Worm (Caenorhabditis elegans) whole organism, dauer: Measurements from ENCODE around the gene hphd-1.

ENCODE experiments used
- unc-62 ChIP-seq: sonication (generic microtip); optimal IDR thresholded peaks from 2 replicates; lab custom pipeline; 2017; ENCODE audit warnings: missing biosample characterization, missing genetic modification reagents, missing genetic modification characterization

The hphd-1 gene

DNA sequence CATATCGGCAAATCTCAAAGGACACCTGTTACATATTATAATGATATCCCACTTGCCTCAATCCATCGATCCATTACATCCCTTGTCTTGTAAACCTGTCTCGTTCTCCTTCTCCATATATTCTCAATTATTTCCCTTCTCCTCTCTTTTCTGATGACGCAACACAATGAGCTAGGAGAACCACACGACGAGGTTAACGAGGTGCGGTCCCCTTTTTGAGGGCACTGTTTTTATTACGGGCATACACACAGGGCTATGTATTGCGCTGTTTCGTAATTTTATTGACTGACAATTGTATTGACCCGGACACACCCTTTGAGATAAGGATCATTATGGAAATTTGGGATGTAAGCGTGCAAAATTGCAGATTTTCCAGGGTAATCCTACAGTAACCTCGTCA, 17.7 kb downstream of the hphd-1 start:
- no peak for TF ChIP-seq unc-62 (GFP tag; lab: Kevin White, UChicago)

DNA sequence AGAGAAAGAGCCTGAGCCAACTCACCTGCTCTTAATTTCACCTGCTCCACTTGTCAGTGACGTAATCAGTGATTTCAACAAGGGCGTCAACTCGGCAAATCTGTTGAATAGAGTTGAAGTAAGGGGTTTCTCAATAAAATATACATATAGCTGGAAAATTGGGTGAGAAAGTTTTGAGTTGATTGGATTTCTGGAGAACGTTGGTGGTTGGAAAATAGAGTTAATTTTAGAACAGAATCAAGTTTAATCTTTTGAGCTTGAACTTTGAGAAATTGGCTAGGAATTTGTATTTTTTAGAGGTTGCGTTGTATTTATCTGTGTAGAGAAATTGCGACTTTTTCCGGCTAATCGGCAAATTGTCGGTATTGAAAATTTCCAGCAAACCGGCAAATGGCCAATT, 26.7 kb downstream of the hphd-1 start, which contains the start of gene Y38F1A.4:
Gene Y38F1A.4 (minus strand): TSS at position 101 of the 400 bp plus-strand sequence.
- no peak for TF ChIP-seq unc-62 (GFP tag; lab: Kevin White, UChicago)

DNA sequence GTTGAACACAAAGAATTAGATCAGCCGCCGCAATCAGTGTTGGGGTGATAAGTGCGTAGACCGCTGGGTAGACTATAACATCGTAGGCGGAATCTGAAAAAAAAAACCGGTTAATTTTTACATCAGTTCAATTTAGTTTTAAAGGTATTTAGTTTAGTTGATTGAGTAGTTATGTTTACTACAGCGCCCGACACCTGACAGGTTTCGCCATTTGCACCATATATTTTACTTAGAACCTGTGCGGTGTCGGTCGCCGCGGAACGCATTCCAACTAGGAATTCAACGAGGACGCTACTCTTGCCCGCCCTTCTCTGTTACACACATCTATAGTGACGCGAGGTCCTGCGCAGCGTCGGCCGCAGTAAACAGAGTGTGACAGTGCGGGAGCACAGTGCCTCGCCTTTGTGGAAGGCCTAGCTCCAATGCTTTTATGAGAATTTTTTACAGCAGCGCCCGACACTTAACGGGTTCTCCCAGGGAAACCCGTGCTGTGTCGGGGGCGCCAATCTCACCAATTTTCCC, 27.9 kb downstream of the hphd-1 start:
- TF ChIP-seq unc-62 (GFP tag; lab: Kevin White, UChicago): no peak

DNA sequence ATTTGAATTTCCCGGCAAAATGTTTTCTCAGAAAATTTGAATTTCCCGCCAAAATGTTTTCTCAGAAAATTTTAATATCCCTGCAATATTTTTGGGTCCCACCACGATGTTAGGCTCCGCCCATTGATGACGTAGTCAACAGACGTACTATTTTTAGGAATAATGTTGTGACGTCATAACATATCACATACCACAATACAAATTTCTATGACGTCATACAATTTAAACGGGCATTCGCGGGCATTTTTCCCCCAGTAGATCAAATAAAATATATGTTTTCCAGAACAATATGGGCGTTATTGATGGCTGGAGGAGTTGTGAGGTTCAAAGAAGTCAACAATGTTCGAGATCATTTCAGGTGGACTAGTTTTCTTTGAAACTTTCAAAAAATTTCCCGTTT, 30.1 kb downstream of the hphd-1 start:
- TF ChIP-seq unc-62 (GFP tag; lab: Kevin White, UChicago): no peak

DNA sequence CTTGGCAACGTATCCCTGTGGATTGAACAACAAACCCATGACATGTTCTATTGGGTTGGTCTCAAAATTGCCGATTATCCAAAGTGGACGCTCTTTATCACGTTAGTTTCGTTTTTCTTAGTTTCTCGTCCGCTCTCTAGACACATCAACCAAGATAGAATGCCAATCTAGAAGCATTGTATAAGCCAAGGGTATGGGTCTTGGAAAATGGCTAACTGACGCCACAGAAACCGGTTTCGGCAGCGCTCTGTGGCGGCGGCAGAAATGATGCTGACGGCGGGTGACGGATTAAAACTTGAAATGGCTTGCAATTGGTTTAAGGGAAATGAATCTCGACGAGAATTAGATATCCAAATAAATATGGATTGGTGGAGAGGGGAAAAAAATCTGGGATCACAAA, 30.8 kb downstream of the hphd-1 start:
- no peak for TF ChIP-seq unc-62 (GFP tag; lab: Kevin White, UChicago)

DNA sequence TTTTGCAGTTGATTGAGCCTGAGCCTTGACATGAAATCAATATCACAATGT, 31.0 kb downstream of the hphd-1 start, which contains the start of gene ptr-18:
Gene ptr-18 (plus strand): TSS at position 9 of the 51 bp plus-strand sequence.
- no peak for TF ChIP-seq unc-62 (GFP tag; lab: Kevin White, UChicago)

DNA sequence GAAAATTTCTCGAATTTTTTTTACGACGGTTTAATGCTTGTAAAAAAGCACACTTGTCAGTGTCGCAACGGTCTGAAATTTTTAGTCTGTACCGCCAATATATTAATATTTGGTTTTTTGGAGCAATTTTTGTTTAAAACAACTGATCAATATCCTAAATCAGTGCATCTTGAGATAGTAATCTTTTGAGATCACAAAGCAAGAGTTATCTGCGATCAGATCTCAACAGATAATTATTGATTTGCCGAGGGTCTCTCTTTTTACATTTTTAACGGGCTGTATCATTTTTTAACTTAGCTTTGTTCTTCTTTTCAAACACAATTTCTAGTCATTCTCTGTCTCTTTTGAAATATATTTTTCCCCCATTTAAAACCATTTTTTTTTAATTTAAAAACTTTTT, 31.2 kb downstream of the hphd-1 start:
- TF ChIP-seq unc-62 (GFP tag; lab: Kevin White, UChicago): no peak

DNA sequence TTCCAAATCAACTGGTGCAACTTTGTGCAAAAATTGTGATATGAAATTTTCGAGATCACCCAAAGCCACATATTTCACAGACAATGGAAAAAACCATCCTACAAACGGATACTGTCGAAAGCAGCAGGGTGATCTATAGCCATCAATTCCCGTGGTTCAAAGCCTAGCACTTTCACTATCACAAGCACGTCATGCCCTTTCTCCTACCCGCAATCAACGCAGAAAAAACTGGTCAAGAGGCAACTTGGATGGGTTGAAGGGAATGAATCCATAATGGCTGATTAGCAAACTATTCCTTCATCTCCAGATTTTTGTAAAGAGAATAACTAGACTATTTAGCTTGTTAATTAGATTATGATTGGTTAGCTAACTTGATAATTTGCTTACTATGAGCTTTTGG, 34.6 kb downstream of the hphd-1 start:
- TF ChIP-seq unc-62 (GFP tag; lab: Kevin White, UChicago): no peak

DNA sequence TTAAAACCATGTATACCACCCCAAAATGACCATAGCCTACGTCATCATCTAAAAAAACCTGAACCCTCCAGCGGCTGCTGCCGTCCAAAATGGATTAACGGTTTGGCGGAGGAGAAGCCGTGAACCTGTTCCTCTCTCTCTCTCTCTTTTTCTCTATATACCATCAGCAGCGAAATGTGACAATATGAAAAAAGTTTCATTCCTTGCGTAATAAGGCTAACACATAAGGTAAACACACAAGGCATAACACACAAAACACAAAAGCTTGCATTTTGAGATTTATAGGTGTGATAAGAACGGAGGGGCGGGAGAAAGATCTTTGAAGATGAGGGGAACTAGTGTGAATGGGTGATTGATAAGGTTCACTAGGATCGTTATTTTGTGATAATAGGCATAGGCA, 35.1 kb downstream of the hphd-1 start:
- no peak for TF ChIP-seq unc-62 (GFP tag; lab: Kevin White, UChicago)

DNA sequence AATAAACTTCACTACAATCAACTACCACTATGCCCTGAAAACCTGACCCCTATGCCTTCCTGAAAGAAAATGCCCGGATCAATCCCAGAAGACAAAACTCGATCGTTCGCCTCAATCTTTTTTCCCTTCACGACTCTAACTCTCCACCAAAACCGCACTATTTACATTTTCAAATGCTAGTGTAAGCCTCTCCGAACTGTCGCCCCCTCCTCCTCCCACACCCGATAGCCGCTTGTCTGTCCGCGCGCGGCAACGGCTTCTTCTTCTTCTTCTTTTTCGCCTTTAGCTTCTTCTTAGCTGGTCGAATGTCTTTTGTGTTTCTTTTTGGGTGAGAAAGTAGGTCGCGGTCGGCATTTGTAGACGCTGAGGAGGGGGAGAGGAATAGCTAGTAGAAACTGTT, 36.2 kb downstream of the hphd-1 start:
- TF ChIP-seq unc-62 (GFP tag; lab: Kevin White, UChicago): no peak

DNA sequence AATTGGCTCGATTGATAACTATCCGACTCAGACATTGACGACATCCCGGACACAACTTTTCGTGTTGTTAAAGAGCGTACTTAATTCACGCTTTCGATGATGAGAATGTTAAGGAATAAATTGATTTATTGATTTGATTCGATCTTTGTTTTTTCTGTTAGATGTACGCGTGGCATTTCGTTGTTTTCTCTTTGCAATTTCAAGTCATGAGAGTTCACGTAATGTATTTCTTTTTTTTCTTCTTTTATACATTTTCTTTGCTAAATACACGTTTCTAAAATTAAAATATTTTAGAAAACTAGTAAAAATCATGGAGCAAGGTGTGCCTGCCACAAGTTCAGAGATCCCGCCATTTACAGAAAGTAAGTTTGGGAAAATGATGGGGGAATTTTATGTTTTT, 41.7 kb downstream of the hphd-1 start, which contains the start of the genes Y38F1A.1 and Y38F1A.2:
Gene Y38F1A.1 (minus strand): TSS at position 101 of the 400 bp plus-strand sequence.
Gene Y38F1A.2 (plus strand): TSS at position 289 of the 400 bp plus-strand sequence.
- no peak for TF ChIP-seq unc-62 (GFP tag; lab: Kevin White, UChicago)

DNA sequence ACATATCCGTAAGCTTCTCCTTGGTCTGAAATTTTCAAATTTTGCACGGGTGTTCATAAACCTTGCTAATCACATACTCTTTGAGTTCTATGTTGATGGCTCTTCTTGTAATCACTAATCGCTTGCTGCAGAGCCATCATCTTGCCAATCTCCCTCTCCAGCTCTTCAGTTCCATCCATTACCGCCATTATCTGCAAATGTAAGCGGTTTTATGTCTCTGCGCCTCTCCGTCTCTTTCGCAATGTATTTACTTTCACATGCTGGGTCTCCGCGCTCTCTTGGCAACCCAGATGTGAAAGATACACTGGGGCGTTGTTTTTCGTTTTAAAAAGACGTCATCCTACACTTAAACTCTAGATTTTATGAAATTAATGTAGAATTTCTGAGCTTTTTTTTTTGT, 43.1 kb downstream of the hphd-1 start:
- TF ChIP-seq unc-62 (GFP tag; lab: Kevin White, UChicago): no peak

DNA sequence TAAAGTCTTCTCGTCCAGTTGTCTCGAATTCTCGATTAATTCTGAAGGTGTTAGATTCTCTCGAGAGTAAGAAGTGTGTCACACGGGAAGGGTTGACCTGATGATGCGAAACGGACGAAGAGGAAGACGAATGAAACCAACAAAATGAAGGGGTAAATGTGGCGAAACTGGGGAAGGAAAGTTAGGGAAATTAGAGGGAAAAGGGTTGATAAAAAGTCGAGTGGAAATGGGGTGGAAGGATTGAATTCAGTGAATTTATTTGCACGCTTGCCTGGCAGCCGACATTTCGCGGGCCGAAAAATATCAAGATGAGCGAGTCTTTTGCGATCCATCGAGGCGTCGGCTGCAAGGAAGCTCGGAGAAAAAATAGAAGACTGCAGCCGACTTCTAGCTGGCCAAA, 48.2 kb downstream of the hphd-1 start, which contains the start of gene F58G1.7:
Gene F58G1.7 (minus strand): TSS at position 101 of the 400 bp plus-strand sequence.
- no peak for TF ChIP-seq unc-62 (GFP tag; lab: Kevin White, UChicago)

DNA sequence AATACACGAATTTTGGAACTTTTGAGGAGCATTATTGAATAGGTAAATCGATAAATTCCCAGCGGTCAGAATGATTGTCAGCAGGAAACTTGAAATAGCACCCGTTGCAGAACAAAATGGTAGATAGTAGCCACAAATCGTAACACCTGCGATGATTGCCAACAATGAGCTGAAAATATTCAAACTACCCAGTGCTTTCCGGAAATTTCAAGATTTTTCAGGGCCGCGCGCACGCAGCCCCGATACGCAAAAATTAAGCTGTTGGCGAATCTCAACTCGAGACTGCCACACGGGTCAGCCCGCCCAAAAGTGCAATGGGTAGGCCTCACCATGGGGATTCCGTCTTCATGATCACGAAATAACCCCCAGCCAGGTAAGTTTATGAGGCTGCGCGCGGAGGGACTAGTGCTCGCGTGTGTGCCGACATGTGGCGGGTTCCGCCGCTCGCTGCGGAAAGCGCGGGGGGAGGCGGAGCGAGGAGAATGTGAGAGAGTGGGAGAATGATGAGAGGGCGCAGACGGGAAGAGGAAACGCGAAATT, 51.7 kb downstream of the hphd-1 start:
- no peak for TF ChIP-seq unc-62 (GFP tag; lab: Kevin White, UChicago)
